Fruit fly (Drosophila melanogaster): Measurements from ENCODE around the gene Wnt4.

Wnt4 gene

DNA sequence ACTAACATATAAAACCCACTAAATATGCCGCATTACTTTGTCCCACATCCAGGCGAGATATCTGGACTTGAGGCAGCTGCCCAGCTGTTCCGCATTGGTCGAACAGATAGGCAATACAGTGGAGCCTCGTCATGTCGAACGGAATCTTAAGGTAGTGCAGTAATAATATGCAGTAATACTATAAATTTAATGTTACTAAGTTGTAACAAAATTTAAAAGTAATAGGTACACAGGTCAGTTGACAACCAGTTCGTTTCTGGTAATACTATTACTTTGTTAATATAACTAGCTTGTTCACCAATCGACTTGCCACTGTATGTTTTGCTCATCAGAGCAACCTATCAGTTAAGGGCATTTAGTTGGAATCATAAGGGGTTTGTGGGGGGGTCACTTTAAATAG lies 18.0 kb upstream of the Wnt4 start (continued):
- TF ChIP-seq CG7839 (tag; optimal IDR thresholded peaks at IDR 0.05) (peak; percentile 10), CG8478 (optimal IDR thresholded peaks at IDR 0.05) (no peak), zfh1 (GFP tag; IDR thresholded peaks at IDR 0.05) (0 out of 3 replicates have a peak, but pooled peaks have one; percentile 18), pzg (GFP tag; optimal IDR thresholded peaks at IDR 0.05) (no peak), fd64A (GFP tag; optimal IDR thresholded peaks at IDR 0.05) (no peak), al (GFP tag; IDR thresholded peaks at IDR 0.05) (no peak), dmrt99B (tag; optimal IDR thresholded peaks at IDR 0.05) (peak; percentile 55), CG10979 (tag; optimal IDR thresholded peaks at IDR 0.05) (peak; percentile 77), Ravus (GFP tag; IDR thresholded peaks at IDR 0.05) (no peak)

DNA sequence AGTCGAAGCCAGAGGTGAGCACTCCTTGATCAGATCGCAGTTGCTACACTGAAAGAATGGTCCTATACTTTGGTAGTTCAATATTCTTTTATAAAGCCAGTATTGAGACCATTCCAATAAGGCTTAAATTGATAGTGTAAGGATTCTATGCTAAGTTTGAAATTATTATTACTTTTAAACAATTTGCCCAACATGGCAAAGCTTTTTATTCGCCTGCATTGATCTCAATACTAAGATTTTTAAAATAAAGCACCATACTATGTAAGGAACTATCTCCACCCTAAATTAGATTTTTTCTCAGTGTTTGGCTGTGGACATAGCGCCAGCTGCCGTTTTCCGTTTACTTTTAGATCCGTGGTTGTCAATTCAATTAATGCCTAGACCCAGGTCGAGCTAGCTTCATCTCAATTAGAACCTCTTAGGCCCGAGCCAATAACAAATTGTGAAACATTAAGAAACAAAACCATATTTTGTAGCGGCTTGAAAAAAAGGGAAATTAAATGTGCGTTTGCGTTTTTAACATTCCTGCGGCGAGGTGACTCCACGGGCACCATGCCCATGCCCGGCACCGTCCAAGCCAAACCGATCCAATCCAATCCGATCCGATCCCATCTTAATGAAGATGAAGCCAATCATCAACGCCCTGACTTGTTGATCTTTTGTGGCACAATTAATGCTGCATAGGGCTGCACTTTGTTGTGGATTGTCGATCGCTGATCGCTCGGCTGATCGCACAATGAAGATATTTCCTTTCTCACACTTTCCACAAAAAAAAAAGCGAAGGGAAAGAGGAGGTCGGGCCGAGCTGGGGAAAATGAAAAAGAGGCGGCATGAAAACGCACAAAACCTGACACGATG lies 16.7 kb upstream of the Wnt4 start:
- TF ChIP-seq CoRest (tag; optimal IDR thresholded peaks at IDR 0.05) (peak; percentile 65), Oli (tag; optimal IDR thresholded peaks at IDR 0.05) (peak; percentile 54), gcm (GFP tag; optimal IDR thresholded peaks at IDR 0.05) (peak; percentile 12), CG17186 (GFP tag; optimal IDR thresholded peaks at IDR 0.05) (no peak), MBD-R2 (GFP tag; IDR thresholded peaks at IDR 0.05) (no peak), CG2875 (GFP tag; optimal IDR thresholded peaks at IDR 0.05) (peak; percentile 15), Fer1 (GFP tag; optimal IDR thresholded peaks at IDR 0.05) (no peak), stc (GFP tag; IDR thresholded peaks at IDR 0.05) (0 out of 2 replicates have a peak, but pooled peaks have one; percentile 9), lmd (GFP tag; IDR thresholded peaks at IDR 0.05) (peak; percentile 30; the same call in 1 of the 2 replicates), CG18262 (tag; optimal IDR thresholded peaks at IDR 0.05) (peak; percentile 80), sc (optimal IDR thresholded peaks at IDR 0.05) (no peak), sc (GFP tag; optimal IDR thresholded peaks at IDR 0.05) (peak; percentile 9), croc (GFP tag; conservative IDR thresholded peaks at IDR 0.05) (peak; percentile 67), CG18619 (GFP tag; optimal IDR thresholded peaks at IDR 0.05) (peak; percentile 25), GATAe (GFP tag; conservative IDR thresholded peaks at IDR 0.05) (no peak), CG12219 (GFP tag; optimal IDR thresholded peaks at IDR 0.05) (peak; percentile 13), yki (optimal IDR thresholded peaks at IDR 0.05) (no peak), CG30403 (GFP tag; optimal IDR thresholded peaks at IDR 0.05) (peak; percentile 38), phol (tag; optimal IDR thresholded peaks at IDR 0.05) (peak; percentile 64), zf30C (GFP tag; optimal IDR thresholded peaks at IDR 0.05) (peak; percentile 61), CG2678 (tag; optimal IDR thresholded peaks at IDR 0.05) (peak; percentile 46), Atf-2 (GFP tag; optimal IDR thresholded peaks at IDR 0.05) (peak; percentile 21), CG15696 (tag; optimal IDR thresholded peaks at IDR 0.05) (peak; percentile 78), CG13424 (tag; optimal IDR thresholded peaks at IDR 0.05) (peak; percentile 50), CG10209 (GFP tag; optimal IDR thresholded peaks at IDR 0.05) (peak; percentile 44), Ssrp (tag; optimal IDR thresholded peaks at IDR 0.05) (peak; percentile 50), Fer3 (tag; optimal IDR thresholded peaks at IDR 0.05) (no peak), CG9727 (GFP tag; optimal IDR thresholded peaks at IDR 0.05) (peak; percentile 72), dysf (GFP tag; IDR thresholded peaks at IDR 0.05) (0 out of 3 replicates have a peak, but pooled peaks have one; percentile 6), sens (GFP tag) (peak; percentile 95), Gug (GFP tag; IDR thresholded peaks at IDR 0.05) (no peak; the same call in 3 of the 4 replicates), CG7839 (tag; optimal IDR thresholded peaks at IDR 0.05) (peak; percentile 55), CG7556 (GFP tag; optimal IDR thresholded peaks at IDR 0.05) (peak; percentile 53), grau (tag; optimal IDR thresholded peaks at IDR 0.05) (peak; percentile 61), Ets65A (GFP tag) (peak; percentile 46), cwo (GFP tag; optimal IDR thresholded peaks at IDR 0.05) (no peak), zen2 (GFP tag; IDR thresholded peaks at IDR 0.05; ENCODE audit: partially characterized antibody) (no peak), CG17802 (tag; optimal IDR thresholded peaks at IDR 0.05) (no peak), danr (GFP tag; IDR thresholded peaks at IDR 0.05) (peak; percentile 34; the same call in 1 of the 2 replicates), chn (GFP tag; optimal IDR thresholded peaks at IDR 0.05) (peak; percentile 20)

Data from whole organism, embryonic.